Worm (Caenorhabditis elegans) whole organism, L1 larva: ENCODE measurements around the gene ddn-2.

Source experiments
- C16A3.4 ChIP-seq: fragments of 150-350 bp; optimal IDR thresholded peaks from 2 replicates; lab custom pipeline; 2014; ENCODE audit warnings: missing biosample characterization, missing genetic modification characterization
- C34B4.2 ChIP-seq: sonication (generic microtip); optimal IDR thresholded peaks from 2 replicates; lab custom pipeline; 2017; ENCODE audit warnings: mild to moderate bottlenecking, missing genetic modification characterization, missing compliant biosample characterization
- Y116A8C.19 ChIP-seq: sonication (generic microtip); optimal IDR thresholded peaks from 2 replicates; lab custom pipeline; 2016; ENCODE audit warnings: missing compliant biosample characterization, missing genetic modification characterization, borderline replicate concordance
- aha-1 ChIP-seq: fragments of 150-350 bp; optimal IDR thresholded peaks from 2 replicates; lab custom pipeline; 2014; ENCODE audit warnings: missing biosample characterization, missing genetic modification characterization
- ama-1 ChIP-seq: fragments of 150-350 bp; optimal IDR thresholded peaks from 2 replicates; lab custom pipeline; 2014
- blmp-1 ChIP-seq: fragments of 150-350 bp; optimal IDR thresholded peaks from 2 replicates; lab custom pipeline; 2014; ENCODE audit warnings: missing biosample characterization, missing genetic modification characterization
- ceh-82 ChIP-seq, 3 experiments: fragments of 150-350 bp in 1 of 3; sonication (generic microtip) in 2 of 3; optimal IDR thresholded peaks; 2 replicates each; lab custom pipeline; 2014 to 2017; ENCODE audit warnings: missing biosample characterization in 3 of 3, missing genetic modification characterization in 3 of 3
- ces-1 ChIP-seq: fragments of 150-350 bp; optimal IDR thresholded peaks from 2 replicates; lab custom pipeline; 2014; ENCODE audit warnings: missing biosample characterization, missing genetic modification reagents, missing genetic modification characterization
- dpl-1 ChIP-seq, 3 experiments: fragments of 150-350 bp in 2 of 3; sonication (generic microtip) in 1 of 3; optimal IDR thresholded peaks; 2 replicates each; lab custom pipeline; 2014 to 2017; ENCODE audit warnings: missing biosample characterization in 3 of 3, missing genetic modification characterization in 3 of 3, missing genetic modification reagents in 3 of 3
- dsc-1 ChIP-seq: sonication (generic microtip); optimal IDR thresholded peaks from 2 replicates; lab custom pipeline; 2016; ENCODE audit warnings: mild to moderate bottlenecking, missing genetic modification characterization, missing compliant biosample characterization
- efl-1 ChIP-seq, 4 experiments: fragments of 150-350 bp; optimal IDR thresholded peaks in 3 of 4; peaks in 1 of 4; 1 replicate in 1 of 4; 2 replicates in 3 of 4; lab custom pipeline; 2014; ENCODE audit warnings: missing biosample characterization in 2 of 4, missing genetic modification characterization in 2 of 4, missing genetic modification reagents in 2 of 4
- elt-3 ChIP-seq, 6 experiments: fragments of 150-350 bp in 1 of 6; sonication (generic microtip); optimal IDR thresholded peaks; 2 replicates each; lab custom pipeline; 2017 to 2018; ENCODE audit warnings: missing biosample characterization in 6 of 6, missing genetic modification characterization in 6 of 6, inconsistent platforms in 1 of 6
- fkh-10 ChIP-seq: sonication (generic microtip); optimal IDR thresholded peaks from 2 replicates; lab custom pipeline; 2017; ENCODE audit warnings: missing biosample characterization, missing genetic modification reagents, missing genetic modification characterization
- fkh-8 ChIP-seq: sonication (generic microtip); optimal IDR thresholded peaks from 2 replicates; lab custom pipeline; 2016; ENCODE audit warnings: mild to moderate bottlenecking, missing genetic modification characterization, missing compliant biosample characterization
- fos-1 ChIP-seq: fragments of 150-350 bp; optimal IDR thresholded peaks from 2 replicates; lab custom pipeline; 2014; ENCODE audit warnings: missing biosample characterization, missing genetic modification characterization
- hlh-17 ChIP-seq: fragments of 200-800 bp; sonication (Bioruptor generic); optimal IDR thresholded peaks from 2 replicates; lab custom pipeline; 2018; ENCODE audit warnings: missing genetic modification characterization, mild to moderate bottlenecking, missing compliant biosample characterization, moderate library complexity, borderline replicate concordance
- hlh-4 ChIP-seq: sonication (generic microtip); optimal IDR thresholded peaks from 2 replicates; lab custom pipeline; 2016; ENCODE audit warnings: mild to moderate bottlenecking, missing genetic modification characterization, missing compliant biosample characterization
- jun-1 ChIP-seq: fragments of 150-350 bp; optimal IDR thresholded peaks from 2 replicates; lab custom pipeline; 2014; ENCODE audit warnings: missing biosample characterization, missing genetic modification reagents, missing genetic modification characterization
- lin-15B ChIP-seq: fragments of 150-350 bp; sonication (generic microtip); optimal IDR thresholded peaks from 3 replicates; lab custom pipeline; 2014; ENCODE audit warnings: missing biosample characterization, missing genetic modification characterization
- lin-35 ChIP-seq, 2 experiments: fragments of 150-350 bp; optimal IDR thresholded peaks; 2 replicates each; lab custom pipeline; 2014; ENCODE audit warnings: missing biosample characterization in 2 of 2, missing genetic modification characterization in 2 of 2, missing genetic modification reagents in 2 of 2
- lin-39 ChIP-seq: fragments of 150-350 bp; optimal IDR thresholded peaks from 2 replicates; lab custom pipeline; 2014; ENCODE audit warnings: missing biosample characterization, missing genetic modification reagents, missing genetic modification characterization
- lsy-2 ChIP-seq, 2 experiments: fragments of 150-350 bp; optimal IDR thresholded peaks; 2 replicates each; lab custom pipeline; 2014; ENCODE audit warnings: missing biosample characterization in 2 of 2, missing genetic modification characterization in 2 of 2
- mdl-1 ChIP-seq, 2 experiments: fragments of 150-350 bp; optimal IDR thresholded peaks; 2 replicates each; lab custom pipeline; 2014 to 2017; ENCODE audit warnings: missing biosample characterization in 2 of 2, missing genetic modification characterization in 2 of 2, inconsistent platforms in 1 of 2
- mep-1 ChIP-seq: fragments of 150-350 bp; optimal IDR thresholded peaks from 2 replicates; lab custom pipeline; 2014; ENCODE audit warnings: missing biosample characterization, missing genetic modification characterization
- nhr-12 ChIP-seq: sonication (generic microtip); optimal IDR thresholded peaks from 2 replicates; lab custom pipeline; 2017; ENCODE audit warnings: missing biosample characterization, missing genetic modification characterization
- nhr-20 ChIP-seq: sonication (generic microtip); optimal IDR thresholded peaks from 2 replicates; lab custom pipeline; 2016; ENCODE audit warnings: mild to moderate bottlenecking, missing genetic modification characterization, missing compliant biosample characterization
- nhr-237 ChIP-seq: fragments of 150-350 bp; optimal IDR thresholded peaks from 2 replicates; lab custom pipeline; 2014; ENCODE audit warnings: missing biosample characterization, missing genetic modification characterization
- nhr-28 ChIP-seq: fragments of 150-350 bp; optimal IDR thresholded peaks from 2 replicates; lab custom pipeline; 2014; ENCODE audit warnings: missing biosample characterization, missing genetic modification characterization
- nhr-47 ChIP-seq: sonication (generic microtip); optimal IDR thresholded peaks from 2 replicates; lab custom pipeline; 2016; ENCODE audit warnings: mild to moderate bottlenecking, missing genetic modification characterization, moderate library complexity, missing compliant biosample characterization
- nhr-77 ChIP-seq: fragments of 150-350 bp; optimal IDR thresholded peaks from 2 replicates; lab custom pipeline; 2014; ENCODE audit warnings: missing biosample characterization, missing genetic modification characterization
- nhr-90 ChIP-seq: sonication (generic microtip); optimal IDR thresholded peaks from 2 replicates; lab custom pipeline; 2016; ENCODE audit warnings: mild to moderate bottlenecking, missing genetic modification characterization, missing compliant biosample characterization; ENCODE audit not compliant: poor library complexity
- pax-3 ChIP-seq: fragments of 200-800 bp; sonication (Bioruptor generic); optimal IDR thresholded peaks from 2 replicates; lab custom pipeline; 2018; ENCODE audit warnings: mild to moderate bottlenecking, missing genetic modification characterization, moderate library complexity, missing compliant biosample characterization
- pqm-1 ChIP-seq: sonication (generic microtip); optimal IDR thresholded peaks from 3 replicates; lab custom pipeline; 2017; ENCODE audit warnings: missing biosample characterization, missing genetic modification characterization
- skn-1 ChIP-seq: fragments of 150-350 bp; optimal IDR thresholded peaks from 2 replicates; lab custom pipeline; 2014; ENCODE audit warnings: missing biosample characterization, missing genetic modification characterization
- snpc-4 ChIP-seq: fragments of 150-350 bp; optimal IDR thresholded peaks from 2 replicates; lab custom pipeline; 2014; ENCODE audit warnings: missing biosample characterization, missing genetic modification characterization
- snu-23 ChIP-seq: sonication (generic microtip); optimal IDR thresholded peaks from 2 replicates; lab custom pipeline; 2016; ENCODE audit warnings: missing genetic modification characterization, missing compliant biosample characterization
- sox-4 ChIP-seq: sonication (generic microtip); optimal IDR thresholded peaks from 2 replicates; lab custom pipeline; 2016; ENCODE audit warnings: missing genetic modification characterization, missing compliant biosample characterization
- sup-37 ChIP-seq: fragments of 200-800 bp; sonication (Bioruptor generic); optimal IDR thresholded peaks from 2 replicates; lab custom pipeline; 2018; ENCODE audit warnings: mild to moderate bottlenecking, missing genetic modification characterization, missing compliant biosample characterization
- swsn-7 ChIP-seq: sonication (generic microtip); optimal IDR thresholded peaks from 2 replicates; lab custom pipeline; 2016; ENCODE audit warnings: missing genetic modification characterization, missing compliant biosample characterization
- tbx-2 ChIP-seq: sonication (generic microtip); optimal IDR thresholded peaks from 2 replicates; lab custom pipeline; 2016; ENCODE audit warnings: missing genetic modification characterization, missing compliant biosample characterization
- unc-130 ChIP-seq: fragments of 150-350 bp; optimal IDR thresholded peaks from 2 replicates; lab custom pipeline; 2017; ENCODE audit warnings: missing biosample characterization, missing genetic modification characterization, inconsistent platforms
- unc-30 ChIP-seq: sonication (generic microtip); optimal IDR thresholded peaks from 2 replicates; lab custom pipeline; 2017; ENCODE audit warnings: missing biosample characterization, missing genetic modification characterization
- unc-86 ChIP-seq: sonication (generic microtip); optimal IDR thresholded peaks from 2 replicates; lab custom pipeline; 2016; ENCODE audit warnings: missing genetic modification characterization, missing compliant biosample characterization
- unc-98 ChIP-seq: fragments of 200-800 bp; sonication (Bioruptor generic); IDR thresholded peaks from 2 replicates; pipeline ENCODE4 v1.3.6; 2022; ENCODE audit warnings: missing genetic modification characterization, missing compliant biosample characterization
- xbp-1 ChIP-seq: sonication (generic microtip); optimal IDR thresholded peaks from 2 replicates; lab custom pipeline; 2016; ENCODE audit warnings: missing genetic modification characterization, missing compliant biosample characterization
- zag-1 ChIP-seq: fragments of 150-350 bp; optimal IDR thresholded peaks from 2 replicates; lab custom pipeline; 2014; ENCODE audit warnings: missing biosample characterization, missing genetic modification characterization
- ztf-11 ChIP-seq, 2 experiments: sonication (generic microtip); optimal IDR thresholded peaks; 2 replicates each; lab custom pipeline; 2016 to 2017; ENCODE audit warnings: missing genetic modification characterization in 2 of 2, missing biosample characterization in 1 of 2, missing compliant biosample characterization in 1 of 2

The ddn-2 gene

ce11 chrII:12944587-12945126 is 35.8 kb downstream of the ddn-2 start (continued):
- TF ChIP-seq hlh-17 (GFP tag; lab: Kevin White, UChicago) (no peak), jun-1 (tag; lab: Kevin White, UChicago) (peak; percentile 88), lin-35 (GFP tag; optimal IDR thresholded peaks at IDR 0.05; lab: Kevin White, UChicago) (peak; percentile 69 to 89)

DNA sequence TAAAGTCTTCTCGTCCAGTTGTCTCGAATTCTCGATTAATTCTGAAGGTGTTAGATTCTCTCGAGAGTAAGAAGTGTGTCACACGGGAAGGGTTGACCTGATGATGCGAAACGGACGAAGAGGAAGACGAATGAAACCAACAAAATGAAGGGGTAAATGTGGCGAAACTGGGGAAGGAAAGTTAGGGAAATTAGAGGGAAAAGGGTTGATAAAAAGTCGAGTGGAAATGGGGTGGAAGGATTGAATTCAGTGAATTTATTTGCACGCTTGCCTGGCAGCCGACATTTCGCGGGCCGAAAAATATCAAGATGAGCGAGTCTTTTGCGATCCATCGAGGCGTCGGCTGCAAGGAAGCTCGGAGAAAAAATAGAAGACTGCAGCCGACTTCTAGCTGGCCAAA is 39.3 kb downstream of the ddn-2 start, which contains the start of gene F58G1.7:
TSS of gene F58G1.7 (minus strand) at position 101 of the 400 bp plus-strand sequence.
- TF ChIP-seq fos-1 (tag; lab: Kevin White, UChicago): no peak
- TF ChIP-seq blmp-1 (tag; lab: Kevin White, UChicago): peak; percentile 50

DNA sequence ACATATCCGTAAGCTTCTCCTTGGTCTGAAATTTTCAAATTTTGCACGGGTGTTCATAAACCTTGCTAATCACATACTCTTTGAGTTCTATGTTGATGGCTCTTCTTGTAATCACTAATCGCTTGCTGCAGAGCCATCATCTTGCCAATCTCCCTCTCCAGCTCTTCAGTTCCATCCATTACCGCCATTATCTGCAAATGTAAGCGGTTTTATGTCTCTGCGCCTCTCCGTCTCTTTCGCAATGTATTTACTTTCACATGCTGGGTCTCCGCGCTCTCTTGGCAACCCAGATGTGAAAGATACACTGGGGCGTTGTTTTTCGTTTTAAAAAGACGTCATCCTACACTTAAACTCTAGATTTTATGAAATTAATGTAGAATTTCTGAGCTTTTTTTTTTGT is 44.4 kb downstream of the ddn-2 start:
- TF ChIP-seq sox-4 (tag; lab: Kevin White, UChicago) (no peak), jun-1 (tag; lab: Kevin White, UChicago) (no peak), unc-130 (tag; lab: Kevin White, UChicago) (peak; percentile 26), sup-37 (no peak), ces-1 (no peak), aha-1 (tag; lab: Kevin White, UChicago) (no peak), dpl-1 (GFP tag; optimal IDR thresholded peaks at IDR 0.05; lab: Kevin White, UChicago) (peak; percentile 23 to 28 (median 27)), pqm-1 (tag; lab: Kevin White, UChicago) (no peak), dsc-1 (tag; lab: Kevin White, UChicago) (peak; percentile 1), lsy-2 (tag; optimal IDR thresholded peaks at IDR 0.05; lab: Kevin White, UChicago) (peak; percentile 24 to 60), C16A3.4 (tag; lab: Kevin White, UChicago) (peak; percentile 17), Y116A8C.19 (no peak), pax-3 (tag; lab: Kevin White, UChicago) (no peak), blmp-1 (tag; lab: Kevin White, UChicago) (peak; percentile 56), lin-15B (tag; lab: Kevin White, UChicago) (no peak), ama-1 (lab: Kevin White, UChicago) (no peak), mep-1 (tag; lab: Kevin White, UChicago) (peak; percentile 47), ztf-11 (tag; optimal IDR thresholded peaks at IDR 0.05; lab: Kevin White, UChicago) (no peak), tbx-2 (no peak), snpc-4 (peak; percentile 78), nhr-12 (tag; lab: Kevin White, UChicago) (no peak), swsn-7 (tag; lab: Kevin White, UChicago) (peak; percentile 33), lin-39 (tag; lab: Kevin White, UChicago) (no peak), C34B4.2 (tag; lab: Kevin White, UChicago) (no peak), snu-23 (GFP tag; lab: Kevin White, UChicago) (peak; percentile 46), hlh-17 (GFP tag; lab: Kevin White, UChicago) (no peak), fkh-8 (peak; percentile 41), nhr-20 (tag; lab: Kevin White, UChicago) (peak; percentile 16), nhr-28 (no peak), nhr-237 (tag; lab: Kevin White, UChicago) (no peak), mdl-1 (tag; optimal IDR thresholded peaks at IDR 0.05; lab: Kevin White, UChicago) (peak in 1 of 2 experiments; percentile 48), fkh-10 (GFP tag; lab: Kevin White, UChicago) (no peak), unc-86 (no peak), elt-3 (tag; optimal IDR thresholded peaks at IDR 0.05; lab: Kevin White, UChicago) (peak in 1 of 6 experiments; percentile 25), nhr-47 (peak; percentile 46), hlh-4 (tag; lab: Kevin White, UChicago) (no peak), nhr-77 (tag; lab: Kevin White, UChicago) (no peak), skn-1 (peak; percentile 57), unc-98 (GFP tag; lab: Robert Waterston, UW) (no peak), efl-1 (optimal IDR thresholded peaks at IDR 0.05; lab: Kevin White, UChicago) (peak; percentile 59 to 73), efl-1 (GFP tag; optimal IDR thresholded peaks at IDR 0.05 in 1 of 2; lab: Kevin White, UChicago) (peak in 1 of 2 experiments; percentile 41), fos-1 (tag; lab: Kevin White, UChicago) (no peak), unc-30 (no peak), lin-35 (GFP tag; optimal IDR thresholded peaks at IDR 0.05; lab: Kevin White, UChicago) (peak in 1 of 2 experiments; percentile 44), zag-1 (tag; lab: Kevin White, UChicago) (no peak), nhr-90 (no peak), ceh-82 (tag; optimal IDR thresholded peaks at IDR 0.05; lab: Kevin White, UChicago) (peak in 2 of 3 experiments; percentile 23 to 36), xbp-1 (tag; lab: Kevin White, UChicago) (peak; percentile 80)
